Fruit fly (Drosophila melanogaster) whole organism, embryonic: ENCODE data around the gene defl.

Experiments used
- Adf1 ChIP-seq: fragments of 200-800 bp; sonication (Bioruptor generic); IDR thresholded peaks from 2 replicates; pipeline ENCODE4 v1.3.6; 2022; ENCODE audit warnings: missing biosample characterization, missing genetic modification characterization
- CG12071 ChIP-seq: fragments of 200-800 bp; sonication (Bioruptor generic); optimal IDR thresholded peaks from 3 replicates; lab custom pipeline; 2018; ENCODE audit warnings: missing biosample characterization, mild to moderate bottlenecking, missing genetic modification characterization
- CG12104 ChIP-seq: fragments of 200-800 bp; sonication (Bioruptor generic); optimal IDR thresholded peaks from 3 replicates; lab custom pipeline; 2016; ENCODE audit warnings: missing biosample characterization, missing genetic modification characterization
- CG12659 ChIP-seq: fragments of 200-800 bp; sonication (Bioruptor generic); optimal IDR thresholded peaks from 3 replicates; lab custom pipeline; 2017; ENCODE audit warnings: mild to moderate bottlenecking, missing biosample characterization, missing genetic modification reagents, missing genetic modification characterization
- CG13123 ChIP-seq: fragments of 200-800 bp; sonication (Bioruptor generic); optimal IDR thresholded peaks from 2 replicates; lab custom pipeline; 2016; ENCODE audit warnings: missing biosample characterization, missing genetic modification characterization
- CG14441 ChIP-seq: fragments of 200-800 bp; sonication (Bioruptor generic); IDR thresholded peaks from 2 replicates; pipeline ENCODE4 v1.3.6; 2022; ENCODE audit warnings: missing biosample characterization, missing genetic modification characterization
- CG17359 ChIP-seq: fragments of 200-800 bp; sonication (Bioruptor generic); optimal IDR thresholded peaks from 3 replicates; lab custom pipeline; 2018; ENCODE audit warnings: missing biosample characterization, mild to moderate bottlenecking, missing genetic modification characterization, moderate library complexity
- CG17829 ChIP-seq: fragments of 200-800 bp; optimal IDR thresholded peaks from 2 replicates; lab custom pipeline; 2019; ENCODE audit warnings: missing biosample characterization, mild to moderate bottlenecking, missing genetic modification characterization, moderate library complexity
- CG2116 ChIP-seq: fragments of 200-800 bp; sonication (Bioruptor generic); optimal IDR thresholded peaks from 3 replicates; lab custom pipeline; 2018; ENCODE audit warnings: missing biosample characterization, mild to moderate bottlenecking, missing genetic modification characterization
- CG2875 ChIP-seq: fragments of 200-800 bp; sonication (Bioruptor generic); optimal IDR thresholded peaks from 2 replicates; lab custom pipeline; 2017; ENCODE audit warnings: missing biosample characterization, mild to moderate bottlenecking, missing genetic modification characterization, missing genetic modification reagents
- CG33213 ChIP-seq: fragments of 200-800 bp; sonication (Bioruptor generic); optimal IDR thresholded peaks from 3 replicates; lab custom pipeline; 2016; ENCODE audit warnings: missing biosample characterization, missing genetic modification characterization
- CG34224 ChIP-seq: fragments of 200-800 bp; sonication (Bioruptor generic); IDR thresholded peaks from 3 replicates; pipeline ENCODE4 v1.3.6; 2022; ENCODE audit warnings: missing biosample characterization, missing genetic modification characterization; ENCODE audit not compliant: partially characterized antibody
- CG6272 ChIP-seq: fragments of 200-800 bp; sonication (Bioruptor generic); IDR thresholded peaks from 2 replicates; pipeline ENCODE4 v1.3.6; 2022; ENCODE audit warnings: missing biosample characterization, missing genetic modification characterization
- CG6683 ChIP-seq: fragments of 200-800 bp; sonication (Bioruptor generic); optimal IDR thresholded peaks from 2 replicates; lab custom pipeline; 2017; ENCODE audit warnings: missing biosample characterization, mild to moderate bottlenecking, missing genetic modification characterization, missing genetic modification reagents
- CG8281 ChIP-seq: fragments of 200-800 bp; sonication (Bioruptor generic); optimal IDR thresholded peaks from 2 replicates; lab custom pipeline; 2018; ENCODE audit warnings: missing biosample characterization, mild to moderate bottlenecking, missing genetic modification characterization, moderate library complexity
- CG8290 ChIP-seq, 3 experiments: fragments of 200-800 bp; sonication (Bioruptor generic); optimal IDR thresholded peaks; 2 replicates each; lab custom pipeline; 2016 to 2019; ENCODE audit warnings: missing biosample characterization in 3 of 3, missing genetic modification characterization in 3 of 3, mild to moderate bottlenecking in 2 of 3, moderate library complexity in 1 of 3
- Dek ChIP-seq: fragments of 200-800 bp; sonication (Bioruptor generic); optimal IDR thresholded peaks from 3 replicates; lab custom pipeline; 2019; ENCODE audit warnings: missing biosample characterization, mild to moderate bottlenecking, missing genetic modification characterization, moderate library complexity
- Dfd ChIP-seq, 2 experiments: fragments of >200 bp; optimal IDR thresholded peaks; 2 replicates each; lab custom pipeline; 2017; ENCODE audit warnings: missing biosample characterization in 2 of 2, missing genetic modification characterization in 2 of 2
- HLH3B ChIP-seq: fragments of 200-800 bp; sonication (Bioruptor generic); IDR thresholded peaks from 2 replicates; pipeline ENCODE4 v1.3.6; 2022; ENCODE audit warnings: missing biosample characterization, missing genetic modification characterization
- Hr39 ChIP-seq: fragments of >200 bp; optimal IDR thresholded peaks from 2 replicates; lab custom pipeline; 2017
- MESR4 ChIP-seq: fragments of 200-800 bp; sonication (Bioruptor generic); optimal IDR thresholded peaks from 2 replicates; lab custom pipeline; 2018; ENCODE audit warnings: missing biosample characterization, mild to moderate bottlenecking, missing genetic modification characterization, moderate library complexity
- abd-A ChIP-seq: fragments of 200-800 bp; sonication (Bioruptor generic); optimal IDR thresholded peaks from 3 replicates; lab custom pipeline; 2019; ENCODE audit warnings: missing biosample characterization, mild to moderate bottlenecking, missing genetic modification characterization, moderate library complexity
- az2 ChIP-seq: fragments of 200-800 bp; sonication (Bioruptor generic); optimal IDR thresholded peaks from 3 replicates; lab custom pipeline; 2016; ENCODE audit warnings: missing biosample characterization, missing genetic modification characterization
- cato ChIP-seq: fragments of 200-800 bp; sonication (Bioruptor generic); optimal IDR thresholded peaks from 2 replicates; lab custom pipeline; 2016; ENCODE audit warnings: missing biosample characterization, missing genetic modification characterization, borderline replicate concordance
- chif ChIP-seq, 2 experiments: fragments of 200-800 bp; sonication (Bioruptor generic); optimal IDR thresholded peaks; 3 replicates each; lab custom pipeline; 2016; ENCODE audit warnings: missing biosample characterization in 2 of 2, missing genetic modification characterization in 2 of 2
- crp ChIP-seq, 2 experiments: fragments of 200-800 bp; sonication (Bioruptor generic); optimal IDR thresholded peaks; 2 replicates in 1 of 2; 3 replicates in 1 of 2; lab custom pipeline; 2017; ENCODE audit warnings: missing biosample characterization in 2 of 2, missing genetic modification characterization in 2 of 2, mild to moderate bottlenecking in 1 of 2, moderate library complexity in 1 of 2
- disco-r ChIP-seq: fragments of 200-800 bp; sonication (Bioruptor generic); optimal IDR thresholded peaks from 2 replicates; lab custom pipeline; 2016; ENCODE audit warnings: missing biosample characterization, missing genetic modification characterization
- fd102C ChIP-seq: fragments of 200-800 bp; sonication (Bioruptor generic); optimal IDR thresholded peaks from 2 replicates; lab custom pipeline; 2018; ENCODE audit warnings: missing biosample characterization, mild to moderate bottlenecking, missing genetic modification characterization, moderate library complexity
- fu2 ChIP-seq: fragments of 200-800 bp; sonication (Bioruptor generic); optimal IDR thresholded peaks from 2 replicates; lab custom pipeline; 2016; ENCODE audit warnings: missing biosample characterization, missing genetic modification characterization
- gcm ChIP-seq: fragments of 200-800 bp; sonication (Bioruptor generic); optimal IDR thresholded peaks from 2 replicates; lab custom pipeline; 2019; ENCODE audit warnings: missing biosample characterization, mild to moderate bottlenecking, missing genetic modification characterization, moderate library complexity
- gfzf ChIP-seq: fragments of 200-800 bp; sonication (Bioruptor generic); optimal IDR thresholded peaks from 2 replicates; lab custom pipeline; 2016; ENCODE audit warnings: missing biosample characterization, mild to moderate bottlenecking, missing genetic modification characterization, moderate library complexity
- gsb ChIP-seq: fragments of 200-800 bp; sonication (Bioruptor generic); IDR thresholded peaks from 2 replicates; pipeline ENCODE4 v1.3.6; 2022; ENCODE audit warnings: missing biosample characterization, missing genetic modification characterization
- ham ChIP-seq: fragments of 200-800 bp; sonication (Bioruptor generic); IDR thresholded peaks from 2 replicates; pipeline ENCODE4 v1.3.6; 2022; ENCODE audit warnings: missing biosample characterization, missing genetic modification characterization
- hkb ChIP-seq, 2 experiments: fragments of 200-800 bp in 1 of 2; fragments of >200 bp in 1 of 2; sonication (Bioruptor generic) in 1 of 2; IDR thresholded peaks in 1 of 2; optimal IDR thresholded peaks in 1 of 2; 2 replicates each; pipeline versions ENCODE4 v1.3.6 to Lab custom; 2017 to 2022; ENCODE audit warnings: missing biosample characterization in 1 of 2, missing genetic modification characterization in 1 of 2
- insv ChIP-seq, 2 experiments: fragments of 200-800 bp; sonication (Bioruptor generic); optimal IDR thresholded peaks; 3 replicates each; lab custom pipeline; 2016 to 2018; ENCODE audit warnings: missing biosample characterization in 2 of 2, missing genetic modification characterization in 2 of 2
- lola ChIP-seq, 3 experiments: fragments of >200 bp in 2 of 3; fragments of 200-800 bp in 1 of 3; sonication (Bioruptor generic) in 1 of 3; optimal IDR thresholded peaks; 2 replicates each; lab custom pipeline; 2017 to 2019; ENCODE audit warnings: missing biosample characterization in 3 of 3, missing genetic modification characterization in 3 of 3, mild to moderate bottlenecking in 1 of 3, moderate library complexity in 1 of 3
- lov ChIP-seq, 2 experiments: fragments of 200-800 bp in 1 of 2; fragments of >200 bp in 1 of 2; sonication (Bioruptor generic) in 1 of 2; IDR thresholded peaks in 1 of 2; optimal IDR thresholded peaks in 1 of 2; 2 replicates in 1 of 2; 3 replicates in 1 of 2; pipeline versions ENCODE4 v1.3.6 to Lab custom; 2017 to 2022; ENCODE audit warnings: missing biosample characterization in 1 of 2, missing genetic modification characterization in 1 of 2
- nerfin-1 ChIP-seq: fragments of 200-800 bp; sonication (Bioruptor generic); optimal IDR thresholded peaks from 3 replicates; lab custom pipeline; 2019; ENCODE audit warnings: missing biosample characterization, mild to moderate bottlenecking, missing genetic modification characterization, moderate library complexity
- oc ChIP-seq: fragments of 200-800 bp; sonication (Bioruptor generic); optimal IDR thresholded peaks from 2 replicates; lab custom pipeline; 2018; ENCODE audit warnings: missing biosample characterization, mild to moderate bottlenecking, missing genetic modification characterization, moderate library complexity
- prd ChIP-seq, 3 experiments: fragments of >200 bp in 2 of 3; fragments of 200-800 bp in 1 of 3; sonication (Bioruptor generic) in 1 of 3; optimal IDR thresholded peaks in 2 of 3; IDR thresholded peaks in 1 of 3; 2 replicates in 2 of 3; 3 replicates in 1 of 3; pipeline versions ENCODE4 v1.3.6 to Lab custom; 2017 to 2022; ENCODE audit warnings: missing biosample characterization in 1 of 3, missing genetic modification characterization in 1 of 3
- ranshi ChIP-seq: fragments of 200-800 bp; sonication (Bioruptor generic); IDR thresholded peaks from 2 replicates; pipeline ENCODE4 v1.3.6; 2022; ENCODE audit warnings: missing biosample characterization, missing genetic modification characterization
- sens-2 ChIP-seq: fragments of 200-800 bp; sonication (Bioruptor generic); IDR thresholded peaks from 2 replicates; pipeline ENCODE4 v1.3.6; 2022; ENCODE audit warnings: missing biosample characterization, missing genetic modification characterization
- slp2 ChIP-seq: fragments of 200-800 bp; sonication (Bioruptor generic); optimal IDR thresholded peaks from 2 replicates; lab custom pipeline; 2016; ENCODE audit warnings: missing biosample characterization, missing genetic modification characterization
- trh ChIP-seq: fragments of 200-800 bp; sonication (Bioruptor generic); optimal IDR thresholded peaks from 2 replicates; lab custom pipeline; 2016; ENCODE audit warnings: missing biosample characterization, missing genetic modification characterization
- ttk ChIP-seq: fragments of 200-800 bp; sonication (Bioruptor generic); IDR thresholded peaks from 2 replicates; pipeline ENCODE4 v2.1.2; 2022; ENCODE audit warnings: missing biosample characterization, missing genetic modification characterization
- zen2 ChIP-seq: fragments of 200-800 bp; sonication (Bioruptor generic); IDR thresholded peaks from 3 replicates; pipeline ENCODE4 v1.3.6; 2022; ENCODE audit warnings: missing biosample characterization, missing genetic modification characterization; ENCODE audit not compliant: partially characterized antibody
- zfh2 ChIP-seq: fragments of 200-800 bp; sonication (Bioruptor generic); optimal IDR thresholded peaks from 2 replicates; lab custom pipeline; 2016; ENCODE audit warnings: missing biosample characterization, missing genetic modification characterization

The defl gene

DNA sequence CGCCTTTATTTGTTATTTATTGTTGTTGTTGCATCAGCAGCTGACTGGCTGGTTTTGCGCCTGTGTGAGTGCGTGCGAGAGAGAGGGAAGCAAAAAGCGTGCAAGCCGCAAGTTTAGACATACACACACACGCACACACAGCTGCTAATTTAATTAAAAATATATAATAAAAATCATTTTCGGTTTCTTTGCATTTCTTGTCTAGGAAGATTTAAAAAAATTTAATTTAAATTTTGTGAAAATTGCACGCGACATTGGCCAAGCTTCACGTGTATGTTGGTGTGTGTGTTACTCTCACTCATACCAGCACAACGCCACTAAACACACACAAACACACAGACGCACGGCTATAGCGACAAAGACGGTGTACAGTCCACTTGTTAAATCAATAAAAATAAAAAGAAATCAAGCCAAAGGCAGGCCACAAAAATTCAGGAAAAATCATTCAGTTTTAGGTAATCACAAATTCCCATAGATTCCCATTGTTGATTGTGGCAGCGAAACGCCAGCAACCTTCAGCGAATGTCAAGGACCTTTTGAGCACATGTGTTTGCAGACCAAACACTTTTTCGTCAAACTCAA lies 29.6 kb upstream of the defl start (continued):
- no peak for TF ChIP-seq CG33213 (GFP tag; lab: Kevin White, UChicago)
- 0 out of 2 replicates have a peak, but pooled peaks have one; percentile 21 for TF ChIP-seq ttk (GFP tag; lab: Robert Waterston, UW)
- 0 out of 2 replicates have a peak, but pooled peaks have one; percentile 9 for TF ChIP-seq ranshi (GFP tag; lab: Robert Waterston, UW)
- no peak for TF ChIP-seq CG2875
- no peak for TF ChIP-seq CG12071
- TF ChIP-seq gsb (GFP tag; lab: Robert Waterston, UW) = no peak
- TF ChIP-seq CG13123 (GFP tag; lab: Kevin White, UChicago) = no peak
- no peak for TF ChIP-seq ham (GFP tag; lab: Robert Waterston, UW)
- TF ChIP-seq sens-2 (GFP tag; lab: Robert Waterston, UW) = no peak
- TF ChIP-seq fd102C (GFP tag; lab: Kevin White, UChicago) = no peak
- TF ChIP-seq disco-r (GFP tag; lab: Kevin White, UChicago) = no peak
- no peak for TF ChIP-seq CG6683
- no peak for TF ChIP-seq trh (GFP tag; lab: Kevin White, UChicago)
- no peak for TF ChIP-seq CG6272 (GFP tag; lab: Robert Waterston, UW)
- TF ChIP-seq Adf1 (GFP tag; lab: Robert Waterston, UW) = peak; percentile 6; the same call in 1 of the 2 replicates
- no peak for TF ChIP-seq abd-A (tag; lab: Kevin White, UChicago)
- no peak for TF ChIP-seq CG2116
- TF ChIP-seq Hr39 (lab: Kevin White, UChicago) = no peak
- TF ChIP-seq hkb (optimal IDR thresholded peaks at IDR 0.05; lab: Kevin White, UChicago) = no peak
- TF ChIP-seq hkb (GFP tag; IDR thresholded peaks at IDR 0.05; lab: Robert Waterston, UW) = peak; percentile 58
- 0 out of 2 replicates have a peak, but pooled peaks have one; percentile 19 for TF ChIP-seq CG14441
- TF ChIP-seq zen2 (GFP tag; lab: Robert Waterston, UW) = no peak
- no peak for TF ChIP-seq oc (tag; lab: Kevin White, UChicago)
- no peak for TF ChIP-seq CG8281 (tag; lab: Kevin White, UChicago)
- no peak for TF ChIP-seq insv (GFP tag; optimal IDR thresholded peaks at IDR 0.05; lab: Kevin White, UChicago)
- TF ChIP-seq fu2 (GFP tag; lab: Kevin White, UChicago) = no peak
- TF ChIP-seq CG8290 (GFP tag; optimal IDR thresholded peaks at IDR 0.05; lab: Kevin White, UChicago) = no peak
- TF ChIP-seq CG8290 (tag; optimal IDR thresholded peaks at IDR 0.05; lab: Kevin White, UChicago) = no peak
- no peak for TF ChIP-seq az2
- no peak for TF ChIP-seq cato
- TF ChIP-seq HLH3B (GFP tag; lab: Robert Waterston, UW) = no peak; the same call in 1 of the 2 replicates
- TF ChIP-seq CG17359 (tag; lab: Kevin White, UChicago) = no peak
- no peak for TF ChIP-seq MESR4
- TF ChIP-seq Dek (tag; lab: Kevin White, UChicago) = no peak
- TF ChIP-seq slp2 = no peak
- no peak for TF ChIP-seq Dfd (GFP tag; optimal IDR thresholded peaks at IDR 0.05; lab: Kevin White, UChicago)
- no peak for TF ChIP-seq prd (optimal IDR thresholded peaks at IDR 0.05; lab: Kevin White, UChicago)
- TF ChIP-seq prd (GFP tag; IDR thresholded peaks at IDR 0.05; lab: Robert Waterston, UW) = peak; percentile 43; the same call in 2 of the 3 replicates
- TF ChIP-seq gfzf (GFP tag; lab: Kevin White, UChicago) = no peak
- no peak for TF ChIP-seq gcm (GFP tag; lab: Kevin White, UChicago)
- no peak for TF ChIP-seq CG17829 (tag; lab: Kevin White, UChicago)
- TF ChIP-seq crp (GFP tag; optimal IDR thresholded peaks at IDR 0.05; lab: Kevin White, UChicago) = peak in 1 of 2 experiments; percentile 30
- TF ChIP-seq chif (GFP tag; optimal IDR thresholded peaks at IDR 0.05; lab: Kevin White, UChicago) = no peak
- no peak for TF ChIP-seq nerfin-1 (tag; lab: Kevin White, UChicago)
- no peak for TF ChIP-seq lov (optimal IDR thresholded peaks at IDR 0.05; lab: Kevin White, UChicago)
- no peak for TF ChIP-seq lov (GFP tag; IDR thresholded peaks at IDR 0.05; lab: Robert Waterston, UW)
- TF ChIP-seq CG34224 (GFP tag; lab: Robert Waterston, UW) = no peak
- no peak for TF ChIP-seq zfh2
- TF ChIP-seq CG12104 (GFP tag; lab: Kevin White, UChicago) = no peak
- no peak for TF ChIP-seq lola (GFP tag; optimal IDR thresholded peaks at IDR 0.05; lab: Kevin White, UChicago)
- TF ChIP-seq CG12659 (GFP tag; lab: Kevin White, UChicago) = no peak
